Fruit fly (Drosophila melanogaster): ENCODE results near the gene CG2975.

CG2975 gene

dm6 chr2L:2872968-2873728, 33.2 kb downstream of the CG2975 start (continued):
- peak; percentile 27; the same call in 1 of the 2 replicates for TF ChIP-seq CG3847 (GFP tag; IDR thresholded peaks at IDR 0.05)
- TF ChIP-seq Vsx1 (GFP tag; optimal IDR thresholded peaks at IDR 0.05) = no peak
- no peak for TF ChIP-seq Sry-δ (GFP tag; optimal IDR thresholded peaks at IDR 0.05)
- peak; percentile 17 for TF ChIP-seq Side (GFP tag; optimal IDR thresholded peaks at IDR 0.05)
- TF ChIP-seq CG12219 (GFP tag; optimal IDR thresholded peaks at IDR 0.05) = no peak
- TF ChIP-seq CG18262 (tag; optimal IDR thresholded peaks at IDR 0.05) = peak; percentile 1
- TF ChIP-seq sr (GFP tag; IDR thresholded peaks at IDR 0.05) = peak; percentile 66; the same call in 1 of the 3 replicates
- TF ChIP-seq CG6791 (GFP tag; IDR thresholded peaks at IDR 0.05; ENCODE audit: partially characterized antibody) = no peak
- peak; percentile 4 for TF ChIP-seq CG15514 (GFP tag; optimal IDR thresholded peaks at IDR 0.05)
- no peak for TF ChIP-seq hbn (GFP tag; IDR thresholded peaks at IDR 0.05; ENCODE audit: partially characterized antibody)
- TF ChIP-seq chinmo (GFP tag; IDR thresholded peaks at IDR 0.05; ENCODE audit: partially characterized antibody) = peak; percentile 79; the same call in 2 of the 4 replicates
- TF ChIP-seq CG9437 (GFP tag; optimal IDR thresholded peaks at IDR 0.05) = no peak
- peak; percentile 9 for TF ChIP-seq CG7786 (GFP tag; optimal IDR thresholded peaks at IDR 0.05)
- no peak for TF ChIP-seq CG18011 (GFP tag; optimal IDR thresholded peaks at IDR 0.05)
- no peak for TF ChIP-seq otp (GFP tag; IDR thresholded peaks at IDR 0.05)
- no peak for TF ChIP-seq klu (GFP tag; IDR thresholded peaks at IDR 0.05)
- TF ChIP-seq CG30403 (GFP tag; optimal IDR thresholded peaks at IDR 0.05) = peak; percentile 33
- TF ChIP-seq wdn (GFP tag; IDR thresholded peaks at IDR 0.05) = no peak

- peak; percentile 20 for TF ChIP-seq Max (GFP tag; optimal IDR thresholded peaks at IDR 0.05)
- TF ChIP-seq zen2 (GFP tag; IDR thresholded peaks at IDR 0.05; ENCODE audit: partially characterized antibody) = no peak
- no peak for TF ChIP-seq fru (optimal IDR thresholded peaks at IDR 0.05)
- no peak for TF ChIP-seq CG7963 (GFP tag; IDR thresholded peaks at IDR 0.05; ENCODE audit: partially characterized antibody)
- no peak for TF ChIP-seq CG6813 (GFP tag; optimal IDR thresholded peaks at IDR 0.05)
- TF ChIP-seq Atf6 (GFP tag; IDR thresholded peaks at IDR 0.05) = 0 out of 2 replicates have a peak, but pooled peaks have one; percentile 3
- TF ChIP-seq onecut (GFP tag; IDR thresholded peaks at IDR 0.05) = peak; percentile 79
- peak; percentile 71 for TF ChIP-seq bigmax (GFP tag; optimal IDR thresholded peaks at IDR 0.05)
- no peak for TF ChIP-seq so (GFP tag; IDR thresholded peaks at IDR 0.05)
- TF ChIP-seq sna (GFP tag; IDR thresholded peaks at IDR 0.05; ENCODE audit: partially characterized antibody) = no peak
- no peak for TF ChIP-seq Camta (GFP tag; optimal IDR thresholded peaks at IDR 0.05)
- TF ChIP-seq btn (GFP tag; optimal IDR thresholded peaks at IDR 0.05) = no peak
- TF ChIP-seq dm (GFP tag; optimal IDR thresholded peaks at IDR 0.05) = peak; percentile 68
- TF ChIP-seq HLH3B (GFP tag; IDR thresholded peaks at IDR 0.05) = 0 out of 2 replicates have a peak, but pooled peaks have one; percentile 2
Observed at dm6 chr2L:2873729-2874127, 33.8 kb downstream of the CG2975 start.

- TF ChIP-seq Ets97D (GFP tag; optimal IDR thresholded peaks at IDR 0.05) (no peak), CG6689 (GFP tag; IDR thresholded peaks at IDR 0.05) (no peak), Rfx (GFP tag; IDR thresholded peaks at IDR 0.05) (no peak), Spps (tag; optimal IDR thresholded peaks at IDR 0.05) (no peak), Poxn (GFP tag; IDR thresholded peaks at IDR 0.05) (no peak), CG11247 (GFP tag; IDR thresholded peaks at IDR 0.05) (no peak), CG3838 (GFP tag; optimal IDR thresholded peaks at IDR 0.05) (no peak), CG15011 (GFP tag; optimal IDR thresholded peaks at IDR 0.05) (no peak), CG4617 (GFP tag; optimal IDR thresholded peaks at IDR 0.05; ENCODE audit: borderline replicate concordance) (peak; percentile 4), fd102C (GFP tag; optimal IDR thresholded peaks at IDR 0.05) (no peak), sd (tag; optimal IDR thresholded peaks at IDR 0.05) (no peak), CG1832 (GFP tag; optimal IDR thresholded peaks at IDR 0.05) (no peak), NC2β (GFP tag; optimal IDR thresholded peaks at IDR 0.05) (no peak), CG7963 (GFP tag; IDR thresholded peaks at IDR 0.05; ENCODE audit: partially characterized antibody) (no peak), CG6254 (GFP tag; optimal IDR thresholded peaks at IDR 0.05) (no peak), CG8290 (GFP tag; optimal IDR thresholded peaks at IDR 0.05) (no peak), CG8290 (tag; optimal IDR thresholded peaks at IDR 0.05) (peak in 1 of 2 experiments; percentile 36), Dek (tag; optimal IDR thresholded peaks at IDR 0.05) (no peak)
Observed at dm6 chr2L:2874185-2874541, 34.2 kb downstream of the CG2975 start, which contains the start of gene Ifrd1. Gene Ifrd1, minus strand, starts transcription at chr2L:2874489.

Measured in whole organism, embryonic.